Worm (Caenorhabditis elegans) whole organism, L3 larva: ENCODE results near the gene Y102A5C.2.

Source experiments
- ceh-9 ChIP-seq: sonication (generic microtip); optimal IDR thresholded peaks from 2 replicates; lab custom pipeline; 2018; ENCODE audit warnings: missing biosample characterization, missing genetic modification characterization
- daf-12 ChIP-seq: fragments of 150-350 bp; optimal IDR thresholded peaks from 2 replicates; lab custom pipeline; 2014; ENCODE audit warnings: missing biosample characterization, missing genetic modification reagents, missing genetic modification characterization
- nhr-23 ChIP-seq: fragments of 150-350 bp; optimal IDR thresholded peaks from 2 replicates; lab custom pipeline; 2014; ENCODE audit warnings: missing biosample characterization, missing genetic modification reagents, missing genetic modification characterization

ce11 chrV:16911294-16911693 lies 7.2 kb upstream of the Y102A5C.2 start:
- TF ChIP-seq nhr-23 (tag; lab: Kevin White, UChicago) (no peak), daf-12 (tag; lab: Kevin White, UChicago) (no peak), ceh-9 (tag; lab: Kevin White, UChicago) (no peak)
